Worm (Caenorhabditis elegans) whole organism, L1 larva: ENCODE data around the gene Y113G7A.12.

ENCODE experiments used
- ceh-63 ChIP-seq: fragments of 200-800 bp; sonication (Bioruptor generic); optimal IDR thresholded peaks from 2 replicates; lab custom pipeline; 2018; ENCODE audit warnings: mild to moderate bottlenecking, missing genetic modification characterization, missing compliant biosample characterization
- ceh-82 ChIP-seq, 3 experiments: fragments of 150-350 bp in 1 of 3; sonication (generic microtip) in 2 of 3; optimal IDR thresholded peaks; 2 replicates each; lab custom pipeline; 2014 to 2017; ENCODE audit warnings: missing biosample characterization in 3 of 3, missing genetic modification characterization in 3 of 3
- jun-1 ChIP-seq: fragments of 150-350 bp; optimal IDR thresholded peaks from 2 replicates; lab custom pipeline; 2014; ENCODE audit warnings: missing biosample characterization, missing genetic modification reagents, missing genetic modification characterization
- lin-35 ChIP-seq, 2 experiments: fragments of 150-350 bp; optimal IDR thresholded peaks; 2 replicates each; lab custom pipeline; 2014; ENCODE audit warnings: missing biosample characterization in 2 of 2, missing genetic modification characterization in 2 of 2, missing genetic modification reagents in 2 of 2
- mdl-1 ChIP-seq, 2 experiments: fragments of 150-350 bp; optimal IDR thresholded peaks; 2 replicates each; lab custom pipeline; 2014 to 2017; ENCODE audit warnings: missing biosample characterization in 2 of 2, missing genetic modification characterization in 2 of 2, inconsistent platforms in 1 of 2
- nhr-237 ChIP-seq: fragments of 150-350 bp; optimal IDR thresholded peaks from 2 replicates; lab custom pipeline; 2014; ENCODE audit warnings: missing biosample characterization, missing genetic modification characterization
- nhr-85 ChIP-seq: sonication (generic microtip); peaks from one replicate; lab custom pipeline; 2016; ENCODE audit warnings: missing genetic modification characterization, inconsistent platforms, missing compliant biosample characterization
- pqm-1 ChIP-seq: sonication (generic microtip); optimal IDR thresholded peaks from 3 replicates; lab custom pipeline; 2017; ENCODE audit warnings: missing biosample characterization, missing genetic modification characterization
- tlp-1 ChIP-seq: fragments of 150-350 bp; optimal IDR thresholded peaks from 2 replicates; lab custom pipeline; 2014; ENCODE audit warnings: missing biosample characterization, missing genetic modification characterization
- unc-98 ChIP-seq: fragments of 200-800 bp; sonication (Bioruptor generic); IDR thresholded peaks from 2 replicates; pipeline ENCODE4 v1.3.6; 2022; ENCODE audit warnings: missing genetic modification characterization, missing compliant biosample characterization

DNA sequence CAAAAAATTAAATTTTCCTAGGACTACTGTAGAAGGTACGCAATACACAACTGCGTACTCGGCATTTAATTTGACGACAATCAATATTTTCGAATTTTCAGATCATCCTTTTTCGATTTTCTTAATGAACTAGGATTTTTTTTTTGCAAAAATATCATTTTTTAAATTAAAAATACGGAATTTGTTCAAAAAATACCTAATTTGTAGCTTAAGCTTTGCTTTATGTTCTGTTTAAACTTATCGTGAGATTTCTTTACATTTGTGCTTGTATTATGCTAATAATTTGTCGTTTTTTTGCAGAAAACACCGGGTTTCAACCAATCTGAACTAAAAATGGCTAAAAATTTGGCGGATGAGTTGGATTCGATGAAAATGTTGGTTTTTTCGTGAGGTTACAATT is 54.3 kb downstream of the Y113G7A.12 start, which contains the start of gene ftr-1:
- TF ChIP-seq mdl-1 (tag; optimal IDR thresholded peaks at IDR 0.05; lab: Kevin White, UChicago): no peak
- no peak for TF ChIP-seq tlp-1 (tag; lab: Kevin White, UChicago)
- TF ChIP-seq jun-1 (tag; lab: Kevin White, UChicago): no peak
- TF ChIP-seq pqm-1 (tag; lab: Kevin White, UChicago): no peak
- TF ChIP-seq ceh-63 (GFP tag; lab: Kevin White, UChicago): no peak
- no peak for TF ChIP-seq ceh-82 (tag; optimal IDR thresholded peaks at IDR 0.05; lab: Kevin White, UChicago)
- no peak for TF ChIP-seq lin-35 (GFP tag; optimal IDR thresholded peaks at IDR 0.05; lab: Kevin White, UChicago)
- TF ChIP-seq nhr-237: no peak
- no peak for TF ChIP-seq nhr-85
- no peak for TF ChIP-seq unc-98 (GFP tag; lab: Robert Waterston, UW)
